Worm (Caenorhabditis elegans): ENCODE data around the gene gur-5.

gur-5 gene

ce11 chrII:5285029-5285428, at the start of gene gur-5:
Gene gur-5, plus strand, starts transcription at chrII:5285329.
- TF ChIP-seq unc-62 (GFP tag; optimal IDR thresholded peaks at IDR 0.05), result no peak

- no peak for TF ChIP-seq unc-62 (GFP tag; optimal IDR thresholded peaks at IDR 0.05)
Observed at ce11 chrII:5235758-5236157, 49.4 kb upstream of the gur-5 start, which contains the start of gene pho-1. Gene pho-1, minus strand, starts transcription at chrII:5235846.

ce11 chrII:5237699-5238098, 47.4 kb upstream of the gur-5 start:
- no peak for TF ChIP-seq unc-62 (GFP tag; optimal IDR thresholded peaks at IDR 0.05)

- TF ChIP-seq unc-62 (GFP tag; optimal IDR thresholded peaks at IDR 0.05), result no peak
Observed at ce11 chrII:5238366-5238765, 46.8 kb upstream of the gur-5 start, which contains the start of gene pho-4. Gene pho-4, minus strand, starts transcription at chrII:5238466.

- TF ChIP-seq unc-62 (GFP tag; optimal IDR thresholded peaks at IDR 0.05), result no peak
Observed at ce11 chrII:5241560-5241959, 43.6 kb upstream of the gur-5 start, which contains the start of gene T16D1.1. Gene T16D1.1, minus strand, starts transcription at chrII:5241660.

- TF ChIP-seq unc-62 (GFP tag; optimal IDR thresholded peaks at IDR 0.05), result no peak
Observed at ce11 chrII:5246791-5247361, 38.3 kb upstream of the gur-5 start, which contains the start of gene ptr-6. Gene ptr-6, minus strand, starts transcription at chrII:5246837.

ce11 chrII:5255435-5255834, 29.7 kb upstream of the gur-5 start, which contains the start of gene frpr-4:
Gene frpr-4, minus strand, starts transcription at chrII:5255535.
- no peak for TF ChIP-seq unc-62 (GFP tag; optimal IDR thresholded peaks at IDR 0.05)

- no peak for TF ChIP-seq unc-62 (GFP tag; optimal IDR thresholded peaks at IDR 0.05)
Observed at ce11 chrII:5264650-5265049, 20.5 kb upstream of the gur-5 start.

ce11 chrII:5268977-5269376, 16.2 kb upstream of the gur-5 start:
- no peak for TF ChIP-seq unc-62 (GFP tag; optimal IDR thresholded peaks at IDR 0.05)

- no peak for TF ChIP-seq unc-62 (GFP tag; optimal IDR thresholded peaks at IDR 0.05)
Observed at ce11 chrII:5271729-5272322, 13.3 kb upstream of the gur-5 start, which contains the start of gene drn-1. Gene drn-1, minus strand, starts transcription at chrII:5271845.

ce11 chrII:5276736-5277135, 8.4 kb upstream of the gur-5 start:
- no peak for TF ChIP-seq unc-62 (GFP tag; optimal IDR thresholded peaks at IDR 0.05)

ce11 chrII:5277780-5278179, 7.3 kb upstream of the gur-5 start:
- no peak for TF ChIP-seq unc-62 (GFP tag; optimal IDR thresholded peaks at IDR 0.05)

- TF ChIP-seq unc-62 (GFP tag; optimal IDR thresholded peaks at IDR 0.05), result no peak
Observed at ce11 chrII:5281137-5281536, 4.0 kb upstream of the gur-5 start.

ce11 chrII:5282192-5282591, 2.9 kb upstream of the gur-5 start, which contains the start of gene pmt-1:
Gene pmt-1, minus strand, starts transcription at chrII:5282523.
- TF ChIP-seq unc-62 (GFP tag; optimal IDR thresholded peaks at IDR 0.05), result no peak

- TF ChIP-seq unc-62 (GFP tag; optimal IDR thresholded peaks at IDR 0.05), result no peak
Observed at ce11 chrII:5282740-5283281, 2.3 kb upstream of the gur-5 start.

ce11 chrII:5289142-5289541, 4.0 kb downstream of the gur-5 start, which contains the start of gene ZK622.5:
Gene ZK622.5, plus strand, starts transcription at chrII:5289442.
- no peak for TF ChIP-seq unc-62 (GFP tag; optimal IDR thresholded peaks at IDR 0.05)

- TF ChIP-seq unc-62 (GFP tag; optimal IDR thresholded peaks at IDR 0.05), result no peak
Observed at ce11 chrII:5291051-5291450, 5.9 kb downstream of the gur-5 start.

All from whole organism, dauer.